Fruit fly (Drosophila melanogaster): Measurements from ENCODE around the gene CG15561.
A peak's percentile ranks its signal among the peaks of the same experiment; 100 is the strongest.

The CG15561 gene

DNA sequence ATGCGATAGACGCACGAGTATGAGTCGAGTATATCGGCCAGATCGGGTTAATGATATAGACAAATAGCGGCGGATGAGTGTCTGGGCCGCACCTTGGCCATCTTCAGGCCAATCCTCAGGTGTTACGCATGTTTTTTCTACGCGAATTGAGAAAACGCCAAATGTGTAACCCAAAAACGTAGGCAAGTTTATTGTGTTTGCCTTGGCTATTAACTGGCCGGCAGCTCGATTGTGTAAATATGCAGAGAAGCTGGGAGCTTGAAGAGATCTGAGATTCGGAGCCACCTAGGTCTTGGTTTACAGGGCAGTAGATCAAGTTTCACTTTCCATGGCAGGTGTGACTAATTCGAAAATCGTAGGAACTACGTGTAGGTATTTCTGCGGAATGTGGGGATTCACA lies 24.3 kb upstream of the CG15561 start:
- TF ChIP-seq toe (GFP tag; optimal IDR thresholded peaks at IDR 0.05) (no peak), CG11617 (GFP tag; optimal IDR thresholded peaks at IDR 0.05) (no peak), Hr96 (GFP tag; optimal IDR thresholded peaks at IDR 0.05) (no peak), kay (GFP tag; ENCODE audit: borderline replicate concordance) (no peak), CG12768 (GFP tag; optimal IDR thresholded peaks at IDR 0.05) (no peak), CG14711 (tag; optimal IDR thresholded peaks at IDR 0.05) (no peak), CG7045 (GFP tag; optimal IDR thresholded peaks at IDR 0.05) (no peak), CG7101 (tag; optimal IDR thresholded peaks at IDR 0.05) (no peak), pad (GFP tag; optimal IDR thresholded peaks at IDR 0.05) (no peak), CG33017 (tag; optimal IDR thresholded peaks at IDR 0.05) (no peak), cnc (optimal IDR thresholded peaks at IDR 0.05) (no peak)

DNA sequence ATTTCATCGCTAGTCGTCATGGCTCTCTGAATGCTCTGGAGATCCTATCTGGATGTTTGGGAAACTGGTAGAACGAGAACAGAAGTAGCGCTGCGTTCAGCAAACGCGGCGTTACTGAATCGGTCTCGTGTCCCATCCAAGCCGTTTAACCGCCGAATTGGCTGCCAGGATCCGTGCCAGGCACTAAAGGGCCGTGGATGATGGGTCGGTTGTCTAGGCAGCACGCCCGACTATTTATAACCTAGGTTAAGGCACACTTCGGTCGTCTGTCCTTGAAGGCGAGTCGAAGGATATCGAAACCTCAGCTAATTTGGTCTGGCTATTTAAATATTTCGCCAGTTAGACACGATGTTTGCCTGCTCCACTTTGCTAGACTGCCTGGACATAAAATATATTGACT lies 19.5 kb upstream of the CG15561 start, which contains the start of gene CG15564:
Gene CG15564, minus strand, starts transcription at position 101 of the 400 bp plus-strand sequence.
- TF ChIP-seq bab1 (GFP tag; optimal IDR thresholded peaks at IDR 0.05) (no peak), cnc (optimal IDR thresholded peaks at IDR 0.05) (no peak), toe (GFP tag; optimal IDR thresholded peaks at IDR 0.05) (no peak), CG7045 (GFP tag; optimal IDR thresholded peaks at IDR 0.05) (no peak), cic (GFP tag; optimal IDR thresholded peaks at IDR 0.05) (no peak), Mnt (GFP tag; optimal IDR thresholded peaks at IDR 0.05) (no peak), CG14711 (tag; optimal IDR thresholded peaks at IDR 0.05) (no peak), kay (GFP tag; ENCODE audit: borderline replicate concordance) (no peak), Hr96 (GFP tag; optimal IDR thresholded peaks at IDR 0.05) (no peak), tj (GFP tag; optimal IDR thresholded peaks at IDR 0.05) (no peak), ovo (GFP tag; optimal IDR thresholded peaks at IDR 0.05) (no peak), Clk (GFP tag; optimal IDR thresholded peaks at IDR 0.05) (no peak), CG7101 (tag; optimal IDR thresholded peaks at IDR 0.05) (no peak), CG5204 (GFP tag; optimal IDR thresholded peaks at IDR 0.05) (no peak), Crg-1 (GFP tag; optimal IDR thresholded peaks at IDR 0.05) (no peak), CG12768 (GFP tag; optimal IDR thresholded peaks at IDR 0.05) (no peak), CG11617 (GFP tag; optimal IDR thresholded peaks at IDR 0.05) (no peak), CG1620 (GFP tag; optimal IDR thresholded peaks at IDR 0.05) (no peak)

DNA sequence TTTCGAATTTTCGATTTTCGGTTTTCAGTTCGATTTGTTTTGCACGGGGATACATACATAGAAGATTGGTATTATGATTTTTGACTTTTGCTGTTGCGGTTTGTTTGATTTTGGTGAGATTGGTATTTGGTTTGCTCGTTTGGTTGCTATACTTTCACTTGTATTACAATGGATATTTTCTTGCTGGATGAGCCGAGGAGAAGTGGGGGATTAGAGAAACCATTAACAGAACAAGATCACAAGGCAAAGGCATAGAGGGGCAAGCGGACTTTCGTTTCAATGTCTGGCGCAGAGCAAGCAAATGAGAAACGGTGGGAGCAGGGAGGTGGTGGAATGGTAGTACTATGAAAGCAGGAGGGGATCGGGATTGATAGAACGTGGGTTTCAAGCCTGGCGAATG lies 16.5 kb upstream of the CG15561 start, which contains the start of gene CG15563:
Gene CG15563, minus strand, starts transcription at position 101 of the 400 bp plus-strand sequence.
- TF ChIP-seq CG7045 (GFP tag; optimal IDR thresholded peaks at IDR 0.05) (no peak), CG5204 (GFP tag; optimal IDR thresholded peaks at IDR 0.05) (no peak), CG14711 (tag; optimal IDR thresholded peaks at IDR 0.05) (no peak), CG7101 (tag; optimal IDR thresholded peaks at IDR 0.05) (no peak), Hr96 (GFP tag; optimal IDR thresholded peaks at IDR 0.05) (no peak), CG12768 (GFP tag; optimal IDR thresholded peaks at IDR 0.05) (no peak), toe (GFP tag; optimal IDR thresholded peaks at IDR 0.05) (no peak), Clk (GFP tag; optimal IDR thresholded peaks at IDR 0.05) (no peak), pad (GFP tag; optimal IDR thresholded peaks at IDR 0.05) (no peak)

DNA sequence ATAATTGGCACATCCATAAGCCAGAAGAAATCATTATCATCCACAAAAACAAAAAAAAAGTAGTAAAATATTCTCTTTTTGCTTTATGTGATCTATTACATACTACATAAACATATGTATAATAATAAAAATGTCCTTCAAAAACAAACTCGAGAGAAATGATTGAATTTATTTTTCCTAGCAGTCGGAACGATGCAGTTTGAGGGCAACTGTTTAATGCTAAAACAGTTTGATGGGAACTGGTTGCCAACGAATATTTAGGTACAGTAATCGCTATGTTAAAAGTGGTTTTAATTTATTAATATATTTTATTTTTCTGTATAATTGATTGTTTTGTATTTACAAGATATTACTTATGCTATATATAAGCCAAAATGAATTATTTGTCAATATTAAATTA lies 15.4 kb upstream of the CG15561 start:
- no peak for TF ChIP-seq CG11617 (GFP tag; optimal IDR thresholded peaks at IDR 0.05)
- TF ChIP-seq CG33017 (tag; optimal IDR thresholded peaks at IDR 0.05): no peak

dm6 chr3R:31225043-31225681 lies 9.4 kb upstream of the CG15561 start:
- peak; percentile 64 for TF ChIP-seq CG11617 (GFP tag; optimal IDR thresholded peaks at IDR 0.05)
- no peak for TF ChIP-seq cnc (optimal IDR thresholded peaks at IDR 0.05)
- no peak for TF ChIP-seq bab1 (GFP tag; optimal IDR thresholded peaks at IDR 0.05)
- no peak for TF ChIP-seq ovo (GFP tag; optimal IDR thresholded peaks at IDR 0.05)
- peak; percentile 12 for TF ChIP-seq tj (GFP tag; optimal IDR thresholded peaks at IDR 0.05)
- no peak for TF ChIP-seq CG1620 (GFP tag; optimal IDR thresholded peaks at IDR 0.05)
- no peak for TF ChIP-seq CG5204 (GFP tag; optimal IDR thresholded peaks at IDR 0.05)
- no peak for TF ChIP-seq toe (GFP tag; optimal IDR thresholded peaks at IDR 0.05)
- peak; percentile 5 for TF ChIP-seq Crg-1 (GFP tag; optimal IDR thresholded peaks at IDR 0.05)
- peak; percentile 53 for TF ChIP-seq CG33017 (tag; optimal IDR thresholded peaks at IDR 0.05)
- peak; percentile 81 for TF ChIP-seq Mnt (GFP tag; optimal IDR thresholded peaks at IDR 0.05)
- TF ChIP-seq pad (GFP tag; optimal IDR thresholded peaks at IDR 0.05): peak; percentile 2
- no peak for TF ChIP-seq kay (GFP tag; ENCODE audit: borderline replicate concordance)
- peak; percentile 1 for TF ChIP-seq CG12768 (GFP tag; optimal IDR thresholded peaks at IDR 0.05)
- TF ChIP-seq Clk (GFP tag; optimal IDR thresholded peaks at IDR 0.05): no peak
- peak; percentile 34 for TF ChIP-seq CG14711 (tag; optimal IDR thresholded peaks at IDR 0.05)
- no peak for TF ChIP-seq CG7045 (GFP tag; optimal IDR thresholded peaks at IDR 0.05)
- TF ChIP-seq Hr96 (GFP tag; optimal IDR thresholded peaks at IDR 0.05): peak; percentile 8
- TF ChIP-seq cic (GFP tag; optimal IDR thresholded peaks at IDR 0.05): no peak
- peak; percentile 70 for TF ChIP-seq CG7101 (tag; optimal IDR thresholded peaks at IDR 0.05)

- TF ChIP-seq toe (GFP tag; optimal IDR thresholded peaks at IDR 0.05) (no peak), CG1620 (GFP tag; optimal IDR thresholded peaks at IDR 0.05) (no peak), cic (GFP tag; optimal IDR thresholded peaks at IDR 0.05) (peak; percentile 72), CG5204 (GFP tag; optimal IDR thresholded peaks at IDR 0.05) (no peak), pad (GFP tag; optimal IDR thresholded peaks at IDR 0.05) (no peak)
These were observed 8.5 kb upstream of the CG15561 start for dm6 chr3R:31223971-31224860.

All from whole organism, adult.